Fruit fly (Drosophila melanogaster) whole organism, wandering third instar larva: ENCODE measurements around the gene CG15747.

Experiments used
- Abd-B ChIP-seq: fragments of >200 bp; optimal IDR thresholded peaks from 2 replicates; lab custom pipeline; 2017; ENCODE audit warnings: missing biosample characterization, missing genetic modification characterization
- CG32264 ChIP-seq: fragments of 200-800 bp; sonication (Bioruptor generic); optimal IDR thresholded peaks from 2 replicates; lab custom pipeline; 2016; ENCODE audit warnings: missing biosample characterization, missing genetic modification characterization
- Dfd ChIP-seq: fragments of >200 bp; optimal IDR thresholded peaks from 2 replicates; lab custom pipeline; 2017; ENCODE audit warnings: missing biosample characterization, missing genetic modification characterization
- Dif ChIP-seq: fragments of 200-275, 200-300 bp; sonication (Bioruptor generic); optimal IDR thresholded peaks from 2 replicates; lab custom pipeline; 2018; ENCODE audit warnings: missing biosample characterization, missing genetic modification characterization; ENCODE audit not compliant: partially characterized antibody
- HLH106 ChIP-seq: fragments of 200-800 bp; optimal IDR thresholded peaks from 3 replicates; lab custom pipeline; 2019; ENCODE audit warnings: missing biosample characterization, mild to moderate bottlenecking, missing genetic modification characterization, moderate library complexity
- Hr83 ChIP-seq: fragments of 200-300 bp; sonication (Bioruptor generic); optimal IDR thresholded peaks from 2 replicates; lab custom pipeline; 2016; ENCODE audit warnings: missing biosample characterization, mild to moderate bottlenecking, missing genetic modification characterization, moderate library complexity; ENCODE audit not compliant: poor library complexity, severe bottlenecking
- Jra ChIP-seq: sonication (Bioruptor generic); optimal IDR thresholded peaks from 2 replicates; lab custom pipeline; 2016; ENCODE audit warnings: missing biosample characterization, missing genetic modification characterization
- Mio ChIP-seq: sonication (Bioruptor generic); optimal IDR thresholded peaks from 2 replicates; lab custom pipeline; 2016; ENCODE audit warnings: missing biosample characterization, missing genetic modification characterization
- Myc ChIP-seq: fragments of >200 bp; optimal IDR thresholded peaks from 2 replicates; lab custom pipeline; 2017
- N ChIP-seq: fragments of >200 bp; optimal IDR thresholded peaks from 2 replicates; lab custom pipeline; 2018; ENCODE audit warnings: missing biosample characterization, missing external identifiers, missing genetic modification characterization
- OdsH ChIP-seq: fragments of 200-800 bp; sonication (Bioruptor generic); optimal IDR thresholded peaks from 2 replicates; lab custom pipeline; 2016; ENCODE audit warnings: missing biosample characterization, mild to moderate bottlenecking, missing genetic modification characterization
- Rel ChIP-seq, 2 experiments: fragments of 200-800 bp; sonication (Bioruptor generic) in 1 of 2; optimal IDR thresholded peaks; 2 replicates in 1 of 2; 3 replicates in 1 of 2; lab custom pipeline; 2016 to 2019; ENCODE audit warnings: mild to moderate bottlenecking in 2 of 2, missing biosample characterization in 2 of 2, missing genetic modification characterization in 2 of 2, moderate library complexity in 1 of 2
- Sp1 ChIP-seq: fragments of 200-800 bp; sonication (Bioruptor generic); optimal IDR thresholded peaks from 3 replicates; lab custom pipeline; 2019; ENCODE audit warnings: missing biosample characterization, mild to moderate bottlenecking, missing genetic modification characterization, moderate library complexity
- Vsx2 ChIP-seq: fragments of 200-300, 225-300 bp; sonication (Bioruptor generic); optimal IDR thresholded peaks from 2 replicates; lab custom pipeline; 2018; ENCODE audit warnings: missing biosample characterization, missing genetic modification characterization; ENCODE audit not compliant: partially characterized antibody
- dl ChIP-seq, 2 experiments: fragments of 175-275, 200-275 bp in 1 of 2; fragments of 200-275 bp in 1 of 2; sonication (Bioruptor generic); optimal IDR thresholded peaks; lab custom pipeline; 2018; ENCODE audit warnings: mild to moderate bottlenecking in 2 of 2, missing biosample characterization in 2 of 2, missing genetic modification characterization in 2 of 2, moderate library complexity in 2 of 2; ENCODE audit not compliant: partially characterized antibody in 2 of 2, insufficient read depth in 1 of 2
- dmrt93B ChIP-seq: fragments of 200-800 bp; sonication (Bioruptor generic); optimal IDR thresholded peaks from 2 replicates; lab custom pipeline; 2018; ENCODE audit warnings: missing biosample characterization, mild to moderate bottlenecking, missing genetic modification characterization
- dsf ChIP-seq: sonication (Bioruptor generic); optimal IDR thresholded peaks from 2 replicates; lab custom pipeline; 2016; ENCODE audit warnings: missing biosample characterization, missing genetic modification characterization, borderline replicate concordance
- ey ChIP-seq: fragments of 200-800 bp; sonication (Bioruptor generic); optimal IDR thresholded peaks from 2 replicates; lab custom pipeline; 2016; ENCODE audit warnings: missing biosample characterization, missing genetic modification characterization
- foxo ChIP-seq, 2 experiments: fragments of 200-800 bp; sonication (Bioruptor generic); optimal IDR thresholded peaks; 2 replicates in 1 of 2; 3 replicates in 1 of 2; lab custom pipeline; 2016 to 2017; ENCODE audit warnings: missing biosample characterization in 2 of 2, missing genetic modification characterization in 2 of 2
- fru ChIP-seq: fragments of 200-800 bp; sonication (Bioruptor generic); optimal IDR thresholded peaks from 3 replicates; lab custom pipeline; 2016; ENCODE audit warnings: missing biosample characterization, mild to moderate bottlenecking, missing genetic modification characterization
- h ChIP-seq: fragments of 200-800 bp; sonication (Bioruptor generic); optimal IDR thresholded peaks from 3 replicates; lab custom pipeline; 2016; ENCODE audit warnings: missing biosample characterization, mild to moderate bottlenecking, missing genetic modification characterization
- lola ChIP-seq: fragments of >200 bp; optimal IDR thresholded peaks from 2 replicates; lab custom pipeline; 2017; ENCODE audit warnings: missing biosample characterization, missing genetic modification characterization
- pan ChIP-seq: fragments of >200 bp; optimal IDR thresholded peaks from 2 replicates; lab custom pipeline; 2017
- psq ChIP-seq: fragments of 200-800 bp; sonication (Bioruptor generic); optimal IDR thresholded peaks from 3 replicates; lab custom pipeline; 2017; ENCODE audit warnings: missing biosample characterization, mild to moderate bottlenecking, missing genetic modification characterization, moderate library complexity
- rgr ChIP-seq: fragments of 200-800 bp; sonication (Bioruptor generic); optimal IDR thresholded peaks from 3 replicates; lab custom pipeline; 2016; ENCODE audit warnings: missing biosample characterization, mild to moderate bottlenecking, missing genetic modification characterization
- sv ChIP-seq: fragments of 200-800 bp; sonication (Bioruptor generic); optimal IDR thresholded peaks from 3 replicates; lab custom pipeline; 2016; ENCODE audit warnings: missing biosample characterization, missing genetic modification characterization
- woc ChIP-seq: sonication (Bioruptor generic); optimal IDR thresholded peaks from 2 replicates; lab custom pipeline; 2016; ENCODE audit warnings: missing biosample characterization, mild to moderate bottlenecking, missing genetic modification characterization

Gene CG15747

DNA sequence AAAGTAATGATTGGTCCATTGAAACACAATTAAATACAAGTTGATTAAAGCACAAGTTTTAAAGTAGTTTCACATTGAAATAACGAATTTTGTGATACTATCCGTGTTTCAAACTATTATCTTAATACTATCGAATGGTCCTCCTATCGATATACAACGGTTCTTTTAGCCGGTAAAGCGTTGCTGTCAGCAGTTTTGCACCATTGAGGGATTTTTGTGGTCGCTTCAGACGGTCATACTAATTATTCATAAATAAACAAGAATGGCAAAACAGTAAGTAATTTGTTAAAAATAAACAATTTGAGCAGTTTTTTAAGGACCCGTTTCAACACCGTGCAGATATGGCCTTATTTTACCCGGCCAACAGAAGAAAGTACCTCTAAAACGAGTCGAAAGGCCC, at the start of gene CG15747:
Gene CG15747 (plus strand): TSS at position 206 of the 400 bp plus-strand sequence.
- TF ChIP-seq Jra (GFP tag; lab: Kevin White, UChicago), result no peak
- no peak for TF ChIP-seq lola (GFP tag; lab: Kevin White, UChicago)
- TF ChIP-seq fru (GFP tag; lab: Kevin White, UChicago), result no peak

DNA sequence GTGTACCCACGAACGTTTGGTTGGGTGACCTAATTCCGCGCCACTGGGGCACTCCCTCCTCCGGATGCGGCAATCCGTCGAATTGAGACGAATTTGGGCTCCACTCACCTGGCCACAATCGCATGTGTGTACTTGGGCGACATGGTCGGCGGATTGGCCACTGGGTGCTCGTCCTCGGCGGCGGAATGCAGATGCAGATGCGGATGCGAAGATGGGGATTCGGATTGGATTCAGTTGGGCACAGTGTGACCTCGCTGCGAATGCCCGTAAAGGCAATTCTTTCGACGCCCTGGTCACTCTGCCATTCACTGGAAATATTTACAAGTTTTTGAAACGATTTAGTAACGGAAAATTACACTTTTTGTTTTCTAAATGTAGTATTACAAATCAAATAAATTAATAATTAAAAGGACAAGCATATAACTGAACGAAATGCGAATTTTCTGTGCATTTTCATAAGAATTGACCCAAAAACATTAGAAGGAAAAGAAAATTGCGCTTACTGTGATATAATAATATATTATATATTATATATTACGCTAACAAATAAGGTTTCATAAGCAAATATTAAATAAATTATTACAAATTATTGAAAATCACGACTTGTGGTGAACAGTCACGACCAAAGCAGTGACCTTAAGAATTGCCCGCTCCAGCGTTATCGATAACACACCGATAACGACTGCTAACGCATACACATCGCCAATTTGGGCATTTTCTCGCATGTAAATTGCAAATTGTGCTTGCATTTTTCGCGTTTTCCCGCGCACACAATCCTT, 41.5 kb upstream of the CG15747 start, which contains the start of gene CG1622:
Gene CG1622 (plus strand): TSS at position 678 of the 779 bp plus-strand sequence.
- peak; percentile 32 for TF ChIP-seq psq (GFP tag; lab: Kevin White, UChicago)
- TF ChIP-seq Sp1 (GFP tag; lab: Kevin White, UChicago), result peak; percentile 42
- no peak for TF ChIP-seq Rel (GFP tag; optimal IDR thresholded peaks at IDR 0.05; lab: Kevin White, UChicago)
- peak; percentile 56 for TF ChIP-seq Rel (tag; optimal IDR thresholded peaks at IDR 0.05; lab: Kevin White, UChicago)
- peak; percentile 14 for TF ChIP-seq sv
- TF ChIP-seq dsf, result no peak
- no peak for TF ChIP-seq Abd-B (GFP tag; lab: Kevin White, UChicago)
- TF ChIP-seq foxo (GFP tag; optimal IDR thresholded peaks at IDR 0.05; lab: Kevin White, UChicago), result peak in 1 of 2 experiments; percentile 49
- peak; percentile 59 for TF ChIP-seq HLH106 (tag; lab: Kevin White, UChicago)
- TF ChIP-seq lola (GFP tag; lab: Kevin White, UChicago), result no peak

DNA sequence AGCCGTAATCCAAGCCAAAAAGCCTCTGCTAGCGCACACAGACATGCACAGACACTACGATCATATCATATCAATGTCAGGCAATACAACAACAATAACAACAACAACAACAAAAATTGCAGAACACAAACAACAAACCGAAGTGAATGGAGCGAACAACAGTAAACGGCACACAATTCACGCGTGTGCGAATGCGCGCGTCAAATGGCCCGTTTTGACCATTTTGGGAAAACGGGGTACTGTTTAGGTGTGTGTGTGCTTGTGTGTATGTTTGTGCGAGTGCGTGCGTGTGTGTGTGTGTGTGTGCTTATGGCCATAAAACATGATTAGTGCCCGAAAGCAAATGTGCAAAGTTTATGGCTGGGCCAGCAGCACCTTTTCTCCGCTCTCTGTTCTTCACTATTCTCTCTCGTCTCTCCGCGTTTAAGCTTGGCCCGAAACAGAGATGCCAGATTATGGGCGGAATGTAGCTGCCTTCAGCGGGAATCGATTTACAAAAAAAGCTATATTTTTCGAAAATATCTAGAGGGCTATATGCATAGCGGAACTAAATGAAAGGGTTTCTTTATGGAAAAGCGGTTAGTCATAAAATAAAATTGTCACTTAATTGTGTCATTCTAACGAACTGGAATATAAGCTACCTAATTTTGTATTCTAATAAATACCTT, 37.1 kb upstream of the CG15747 start:
- TF ChIP-seq woc (GFP tag; lab: Kevin White, UChicago) (peak; percentile 30), Dif (GFP tag; lab: Kevin White, UChicago) (peak; percentile 17), N (GFP tag; lab: Kevin White, UChicago) (no peak), Dfd (GFP tag; lab: Kevin White, UChicago) (no peak), dmrt93B (no peak), dl (GFP tag; optimal IDR thresholded peaks at IDR 0.05; lab: Kevin White, UChicago; ENCODE audit: insufficient read depth in 1 of 2, partially characterized antibody in 2 of 2) (no peak), HLH106 (tag; lab: Kevin White, UChicago) (no peak), Myc (lab: Kevin White, UChicago) (peak; percentile 59)
- TF ChIP-seq, all 38 proteins: peak for 3

DNA sequence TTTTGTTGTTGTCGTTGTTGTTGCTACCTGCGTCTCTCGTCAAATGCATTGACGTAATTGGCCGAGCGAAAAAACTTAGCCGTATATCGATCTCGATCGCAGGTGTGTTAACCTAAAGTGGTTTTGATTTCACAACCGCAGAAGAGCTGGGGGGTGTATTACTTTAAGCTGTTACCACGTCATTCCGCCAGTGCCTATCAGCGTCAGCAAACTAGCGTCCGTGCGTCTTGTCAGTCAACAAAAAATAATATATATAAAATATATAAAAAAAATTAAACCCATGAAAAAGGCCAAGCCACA, 35.9 kb upstream of the CG15747 start, which contains the start of gene CG1764:
Gene CG1764 (minus strand): TSS at position 101 of the 300 bp plus-strand sequence.
- TF ChIP-seq rgr (GFP tag; lab: Kevin White, UChicago) (no peak), dl (GFP tag; optimal IDR thresholded peaks at IDR 0.05; lab: Kevin White, UChicago; ENCODE audit: insufficient read depth in 1 of 2, partially characterized antibody in 2 of 2) (no peak), OdsH (GFP tag; lab: Kevin White, UChicago) (no peak), woc (GFP tag; lab: Kevin White, UChicago) (no peak), dmrt93B (no peak)

DNA sequence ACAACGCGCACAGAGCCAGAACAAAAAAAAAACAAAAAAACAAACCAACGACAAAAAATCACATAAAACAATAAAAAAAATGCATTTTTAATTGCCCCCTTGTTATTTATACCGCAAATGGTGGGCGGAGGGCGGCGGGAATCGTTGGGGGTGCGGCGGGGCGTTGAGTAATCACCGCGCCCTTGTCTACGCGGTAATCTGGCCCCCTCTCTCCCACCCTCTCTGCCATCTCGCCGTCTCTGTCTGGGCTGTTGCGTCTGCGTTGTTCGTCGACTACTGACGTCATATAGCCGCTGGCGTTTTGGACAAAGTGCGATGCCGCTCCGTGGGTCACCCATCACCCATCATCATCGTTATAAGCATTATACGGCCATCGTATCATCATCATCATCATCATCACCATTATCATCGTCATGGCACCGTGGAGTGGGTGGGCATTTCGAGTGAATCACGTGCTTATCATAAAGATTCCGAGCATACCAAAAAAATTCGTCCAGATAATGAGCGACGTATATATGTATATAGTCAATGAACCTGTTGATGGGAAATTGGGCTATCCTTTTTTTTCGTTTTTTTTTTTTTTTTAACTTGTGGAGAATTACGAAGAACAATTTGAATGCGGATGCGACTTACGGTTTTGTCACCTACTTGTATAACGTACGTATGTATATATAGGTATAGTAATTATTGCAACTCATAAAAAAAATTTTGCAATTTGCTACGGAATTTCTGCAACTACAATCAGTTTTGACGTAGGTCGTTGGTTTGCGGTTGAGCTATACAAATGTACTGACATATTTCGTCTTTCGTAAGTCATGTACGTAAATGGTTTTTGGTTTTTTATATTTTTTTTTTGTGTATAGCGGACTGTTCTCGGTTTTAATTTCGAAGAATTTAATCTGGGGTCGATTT, 35.2 kb upstream of the CG15747 start:
- peak; percentile 27 for TF ChIP-seq Jra (GFP tag; lab: Kevin White, UChicago)
- no peak for TF ChIP-seq Rel (GFP tag; optimal IDR thresholded peaks at IDR 0.05; lab: Kevin White, UChicago)
- peak; percentile 74 for TF ChIP-seq Rel (tag; optimal IDR thresholded peaks at IDR 0.05; lab: Kevin White, UChicago)
- TF ChIP-seq psq (GFP tag; lab: Kevin White, UChicago), result peak; percentile 13
- TF ChIP-seq h (GFP tag; lab: Kevin White, UChicago), result peak; percentile 11
- no peak for TF ChIP-seq Mio (GFP tag; lab: Kevin White, UChicago)
- TF ChIP-seq Sp1 (GFP tag; lab: Kevin White, UChicago), result peak; percentile 73
- no peak for TF ChIP-seq Abd-B (GFP tag; lab: Kevin White, UChicago)

DNA sequence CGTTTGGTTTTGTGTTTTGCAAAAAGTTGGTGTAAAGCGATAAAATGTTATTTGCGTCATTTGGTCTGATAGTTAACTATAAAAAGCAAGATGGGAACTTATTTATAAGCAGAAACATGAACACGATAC, 34.7 kb upstream of the CG15747 start, which contains the start of gene IP3K2:
Gene IP3K2 (plus strand): TSS at position 107 of the 129 bp plus-strand sequence.
- TF ChIP-seq N (GFP tag; lab: Kevin White, UChicago), result no peak
- no peak for TF ChIP-seq Mio (GFP tag; lab: Kevin White, UChicago)
- no peak for TF ChIP-seq pan (lab: Kevin White, UChicago)
- no peak for TF ChIP-seq OdsH (GFP tag; lab: Kevin White, UChicago)
- no peak for TF ChIP-seq ey
- TF ChIP-seq dl (GFP tag; optimal IDR thresholded peaks at IDR 0.05; lab: Kevin White, UChicago; ENCODE audit: insufficient read depth in 1 of 2, partially characterized antibody in 2 of 2), result no peak
- TF ChIP-seq Hr83, result no peak
- no peak for TF ChIP-seq Vsx2
- TF ChIP-seq CG32264 (GFP tag; lab: Kevin White, UChicago), result no peak
- no peak for TF ChIP-seq sv
- TF ChIP-seq Abd-B (GFP tag; lab: Kevin White, UChicago), result no peak
- no peak for TF ChIP-seq Sp1 (GFP tag; lab: Kevin White, UChicago)
- TF ChIP-seq HLH106 (tag; lab: Kevin White, UChicago), result no peak
- no peak for TF ChIP-seq Rel (GFP tag; optimal IDR thresholded peaks at IDR 0.05; lab: Kevin White, UChicago)
- TF ChIP-seq Rel (tag; optimal IDR thresholded peaks at IDR 0.05; lab: Kevin White, UChicago), result no peak
